Worm (Caenorhabditis elegans) whole organism, L1 larva: ENCODE measurements around the gene F25G6.1.

Experiments
- C04F5.9 ChIP-seq: sonication (generic microtip); optimal IDR thresholded peaks from 2 replicates; lab custom pipeline; 2016; ENCODE audit warnings: missing genetic modification characterization, missing compliant biosample characterization
- alr-1 ChIP-seq: fragments of 200-800 bp; sonication (Bioruptor generic); optimal IDR thresholded peaks from 2 replicates; lab custom pipeline; 2018; ENCODE audit warnings: borderline replicate concordance, mild to moderate bottlenecking, missing genetic modification characterization, missing compliant biosample characterization
- aly-2 ChIP-seq: fragments of 150-350 bp; optimal IDR thresholded peaks from 2 replicates; lab custom pipeline; 2014; ENCODE audit warnings: missing biosample characterization, missing genetic modification characterization
- ceh-63 ChIP-seq: fragments of 200-800 bp; sonication (Bioruptor generic); optimal IDR thresholded peaks from 2 replicates; lab custom pipeline; 2018; ENCODE audit warnings: mild to moderate bottlenecking, missing genetic modification characterization, missing compliant biosample characterization
- ceh-82 ChIP-seq, 3 experiments: fragments of 150-350 bp in 1 of 3; sonication (generic microtip) in 2 of 3; optimal IDR thresholded peaks; 2 replicates each; lab custom pipeline; 2014 to 2017; ENCODE audit warnings: missing biosample characterization in 3 of 3, missing genetic modification characterization in 3 of 3
- ceh-88 ChIP-seq: fragments of 200-800 bp; sonication (Bioruptor generic); IDR thresholded peaks from 2 replicates; pipeline ENCODE4 v1.3.6; 2022; ENCODE audit warnings: missing genetic modification characterization, missing compliant biosample characterization
- ceh-90 ChIP-seq: sonication (generic microtip); optimal IDR thresholded peaks from 2 replicates; lab custom pipeline; 2016; ENCODE audit warnings: missing genetic modification characterization, missing compliant biosample characterization
- ces-1 ChIP-seq: fragments of 150-350 bp; optimal IDR thresholded peaks from 2 replicates; lab custom pipeline; 2014; ENCODE audit warnings: missing biosample characterization, missing genetic modification reagents, missing genetic modification characterization
- dpl-1 ChIP-seq, 3 experiments: fragments of 150-350 bp in 2 of 3; sonication (generic microtip) in 1 of 3; optimal IDR thresholded peaks; 2 replicates each; lab custom pipeline; 2014 to 2017; ENCODE audit warnings: missing biosample characterization in 3 of 3, missing genetic modification characterization in 3 of 3, missing genetic modification reagents in 3 of 3
- dsc-1 ChIP-seq: sonication (generic microtip); optimal IDR thresholded peaks from 2 replicates; lab custom pipeline; 2016; ENCODE audit warnings: mild to moderate bottlenecking, missing genetic modification characterization, missing compliant biosample characterization
- efl-1 ChIP-seq, 4 experiments: fragments of 150-350 bp; optimal IDR thresholded peaks in 3 of 4; peaks in 1 of 4; 1 replicate in 1 of 4; 2 replicates in 3 of 4; lab custom pipeline; 2014; ENCODE audit warnings: missing biosample characterization in 2 of 4, missing genetic modification characterization in 2 of 4, missing genetic modification reagents in 2 of 4
- efl-3 ChIP-seq: fragments of 200-800 bp; sonication (Bioruptor generic); optimal IDR thresholded peaks from 2 replicates; lab custom pipeline; 2018; ENCODE audit warnings: mild to moderate bottlenecking, missing genetic modification characterization, missing compliant biosample characterization
- egl-27 ChIP-seq, 2 experiments: fragments of 150-350 bp in 1 of 2; sonication (generic microtip); optimal IDR thresholded peaks; 3 replicates each; lab custom pipeline; 2017 to 2018; ENCODE audit warnings: missing biosample characterization in 2 of 2, missing genetic modification characterization in 2 of 2, missing genetic modification reagents in 2 of 2
- ets-5 ChIP-seq: fragments of 200-800 bp; sonication (Bioruptor generic); IDR thresholded peaks from 2 replicates; pipeline ENCODE4 v1.3.6; 2022; ENCODE audit warnings: missing genetic modification characterization, missing compliant biosample characterization
- grh-1 ChIP-seq: fragments of 200-800 bp; sonication (Bioruptor generic); IDR thresholded peaks from 2 replicates; pipeline ENCODE4 v1.3.6; 2022; ENCODE audit warnings: missing genetic modification reagents, missing genetic modification characterization, missing compliant biosample characterization
- hlh-4 ChIP-seq: sonication (generic microtip); optimal IDR thresholded peaks from 2 replicates; lab custom pipeline; 2016; ENCODE audit warnings: mild to moderate bottlenecking, missing genetic modification characterization, missing compliant biosample characterization
- hpl-2 ChIP-seq: fragments of 150-350 bp; optimal IDR thresholded peaks from 2 replicates; lab custom pipeline; 2014; ENCODE audit warnings: missing biosample characterization, missing genetic modification reagents, missing genetic modification characterization
- jun-1 ChIP-seq: fragments of 150-350 bp; optimal IDR thresholded peaks from 2 replicates; lab custom pipeline; 2014; ENCODE audit warnings: missing biosample characterization, missing genetic modification reagents, missing genetic modification characterization
- lin-13 ChIP-seq: fragments of 150-350 bp; optimal IDR thresholded peaks from 2 replicates; lab custom pipeline; 2014; ENCODE audit warnings: missing biosample characterization, missing genetic modification reagents, missing genetic modification characterization
- lin-15B ChIP-seq: fragments of 150-350 bp; sonication (generic microtip); optimal IDR thresholded peaks from 3 replicates; lab custom pipeline; 2014; ENCODE audit warnings: missing biosample characterization, missing genetic modification characterization
- lin-35 ChIP-seq, 2 experiments: fragments of 150-350 bp; optimal IDR thresholded peaks; 2 replicates each; lab custom pipeline; 2014; ENCODE audit warnings: missing biosample characterization in 2 of 2, missing genetic modification characterization in 2 of 2, missing genetic modification reagents in 2 of 2
- lir-3 ChIP-seq: sonication (generic microtip); optimal IDR thresholded peaks from 2 replicates; lab custom pipeline; 2016; ENCODE audit warnings: mild to moderate bottlenecking, missing genetic modification characterization, moderate library complexity, missing compliant biosample characterization; ENCODE audit not compliant: poor library complexity
- lsy-2 ChIP-seq, 2 experiments: fragments of 150-350 bp; optimal IDR thresholded peaks; 2 replicates each; lab custom pipeline; 2014; ENCODE audit warnings: missing biosample characterization in 2 of 2, missing genetic modification characterization in 2 of 2
- mab-9 ChIP-seq: fragments of 200-800 bp; sonication (Bioruptor generic); IDR thresholded peaks from 2 replicates; pipeline ENCODE4 v1.3.6; 2022; ENCODE audit warnings: missing genetic modification reagents, missing genetic modification characterization, missing compliant biosample characterization
- mdl-1 ChIP-seq, 2 experiments: fragments of 150-350 bp; optimal IDR thresholded peaks; 2 replicates each; lab custom pipeline; 2014 to 2017; ENCODE audit warnings: missing biosample characterization in 2 of 2, missing genetic modification characterization in 2 of 2, inconsistent platforms in 1 of 2
- mef-2 ChIP-seq: fragments of 150-350 bp; optimal IDR thresholded peaks from 2 replicates; lab custom pipeline; 2014; ENCODE audit warnings: missing biosample characterization, missing genetic modification characterization
- mep-1 ChIP-seq: fragments of 150-350 bp; optimal IDR thresholded peaks from 2 replicates; lab custom pipeline; 2014; ENCODE audit warnings: missing biosample characterization, missing genetic modification characterization
- nhr-19 ChIP-seq: fragments of 200-800 bp; sonication (Bioruptor generic); conservative IDR thresholded peaks from 2 replicates; pipeline ENCODE4 v1.3.6; 2022; ENCODE audit warnings: missing genetic modification characterization, missing compliant biosample characterization
- nhr-237 ChIP-seq: fragments of 150-350 bp; optimal IDR thresholded peaks from 2 replicates; lab custom pipeline; 2014; ENCODE audit warnings: missing biosample characterization, missing genetic modification characterization
- nhr-47 ChIP-seq: sonication (generic microtip); optimal IDR thresholded peaks from 2 replicates; lab custom pipeline; 2016; ENCODE audit warnings: mild to moderate bottlenecking, missing genetic modification characterization, moderate library complexity, missing compliant biosample characterization
- nhr-76 ChIP-seq: sonication (generic microtip); optimal IDR thresholded peaks from 2 replicates; lab custom pipeline; 2017; ENCODE audit warnings: missing biosample characterization, missing genetic modification characterization
- nhr-90 ChIP-seq: sonication (generic microtip); optimal IDR thresholded peaks from 2 replicates; lab custom pipeline; 2016; ENCODE audit warnings: mild to moderate bottlenecking, missing genetic modification characterization, missing compliant biosample characterization; ENCODE audit not compliant: poor library complexity
- pax-3 ChIP-seq: fragments of 200-800 bp; sonication (Bioruptor generic); optimal IDR thresholded peaks from 2 replicates; lab custom pipeline; 2018; ENCODE audit warnings: mild to moderate bottlenecking, missing genetic modification characterization, moderate library complexity, missing compliant biosample characterization
- rnt-1 ChIP-seq: sonication (generic microtip); optimal IDR thresholded peaks from 2 replicates; lab custom pipeline; 2016; ENCODE audit warnings: mild to moderate bottlenecking, missing genetic modification characterization, moderate library complexity, missing compliant biosample characterization
- skn-1 ChIP-seq: fragments of 150-350 bp; optimal IDR thresholded peaks from 2 replicates; lab custom pipeline; 2014; ENCODE audit warnings: missing biosample characterization, missing genetic modification characterization
- snpc-4 ChIP-seq: fragments of 150-350 bp; optimal IDR thresholded peaks from 2 replicates; lab custom pipeline; 2014; ENCODE audit warnings: missing biosample characterization, missing genetic modification characterization
- sox-4 ChIP-seq: sonication (generic microtip); optimal IDR thresholded peaks from 2 replicates; lab custom pipeline; 2016; ENCODE audit warnings: missing genetic modification characterization, missing compliant biosample characterization
- sptf-1 ChIP-seq: fragments of 150-350 bp; optimal IDR thresholded peaks from 2 replicates; lab custom pipeline; 2014; ENCODE audit warnings: missing biosample characterization, missing genetic modification characterization
- sup-37 ChIP-seq: fragments of 200-800 bp; sonication (Bioruptor generic); optimal IDR thresholded peaks from 2 replicates; lab custom pipeline; 2018; ENCODE audit warnings: mild to moderate bottlenecking, missing genetic modification characterization, missing compliant biosample characterization
- swsn-7 ChIP-seq: sonication (generic microtip); optimal IDR thresholded peaks from 2 replicates; lab custom pipeline; 2016; ENCODE audit warnings: missing genetic modification characterization, missing compliant biosample characterization
- tbx-2 ChIP-seq: sonication (generic microtip); optimal IDR thresholded peaks from 2 replicates; lab custom pipeline; 2016; ENCODE audit warnings: missing genetic modification characterization, missing compliant biosample characterization
- unc-130 ChIP-seq: fragments of 150-350 bp; optimal IDR thresholded peaks from 2 replicates; lab custom pipeline; 2017; ENCODE audit warnings: missing biosample characterization, missing genetic modification characterization, inconsistent platforms
- unc-30 ChIP-seq: sonication (generic microtip); optimal IDR thresholded peaks from 2 replicates; lab custom pipeline; 2017; ENCODE audit warnings: missing biosample characterization, missing genetic modification characterization
- unc-98 ChIP-seq: fragments of 200-800 bp; sonication (Bioruptor generic); IDR thresholded peaks from 2 replicates; pipeline ENCODE4 v1.3.6; 2022; ENCODE audit warnings: missing genetic modification characterization, missing compliant biosample characterization
- vab-15 ChIP-seq: sonication (generic microtip); optimal IDR thresholded peaks from 2 replicates; lab custom pipeline; 2017; ENCODE audit warnings: missing genotype, mild to moderate bottlenecking, missing genetic modification characterization, missing compliant biosample characterization
- xbp-1 ChIP-seq: sonication (generic microtip); optimal IDR thresholded peaks from 2 replicates; lab custom pipeline; 2016; ENCODE audit warnings: missing genetic modification characterization, missing compliant biosample characterization
- zip-4 ChIP-seq: fragments of 200-800 bp; sonication (Bioruptor generic); optimal IDR thresholded peaks from 2 replicates; lab custom pipeline; 2018; ENCODE audit warnings: mild to moderate bottlenecking, missing genetic modification characterization, moderate library complexity, missing compliant biosample characterization
- ztf-11 ChIP-seq, 2 experiments: sonication (generic microtip); optimal IDR thresholded peaks; 2 replicates each; lab custom pipeline; 2016 to 2017; ENCODE audit warnings: missing genetic modification characterization in 2 of 2, missing biosample characterization in 1 of 2, missing compliant biosample characterization in 1 of 2

F25G6.1 gene

ce11 chrV:8610633-8611404, 36.0 kb downstream of the F25G6.1 start, which contains the start of gene fip-4 (continued):
- TF ChIP-seq rnt-1 (tag; lab: Kevin White, UChicago) (no peak), jun-1 (tag; lab: Kevin White, UChicago) (no peak), dpl-1 (GFP tag; optimal IDR thresholded peaks at IDR 0.05; lab: Kevin White, UChicago) (peak in 1 of 3 experiments; percentile 2), swsn-7 (no peak), ceh-82 (tag; optimal IDR thresholded peaks at IDR 0.05; lab: Kevin White, UChicago) (peak in 1 of 3 experiments; percentile 29), vab-15 (tag; lab: Kevin White, UChicago) (no peak), ceh-63 (no peak), pax-3 (tag; lab: Kevin White, UChicago) (no peak), efl-3 (GFP tag; lab: Kevin White, UChicago) (no peak), ets-5 (GFP tag; lab: Robert Waterston, UW) (no peak), C04F5.9 (tag; lab: Kevin White, UChicago) (no peak), nhr-76 (tag; lab: Kevin White, UChicago) (no peak), mef-2 (no peak), unc-30 (tag; lab: Kevin White, UChicago) (no peak), nhr-237 (tag; lab: Kevin White, UChicago) (no peak), mdl-1 (tag; optimal IDR thresholded peaks at IDR 0.05; lab: Kevin White, UChicago) (peak in 1 of 2 experiments; percentile 77), unc-98 (no peak), sup-37 (no peak), unc-130 (tag; lab: Kevin White, UChicago) (peak; percentile 59), efl-1 (optimal IDR thresholded peaks at IDR 0.05; lab: Kevin White, UChicago) (no peak), efl-1 (GFP tag; optimal IDR thresholded peaks at IDR 0.05 in 1 of 2; lab: Kevin White, UChicago) (peak in 1 of 2 experiments; percentile 80), mab-9 (GFP tag; lab: Robert Waterston, UW) (no peak), zip-4 (GFP tag; lab: Kevin White, UChicago) (no peak), lin-15B (no peak), nhr-47 (tag; lab: Kevin White, UChicago) (peak; percentile 43), egl-27 (tag; optimal IDR thresholded peaks at IDR 0.05; lab: Kevin White, UChicago) (no peak), nhr-19 (peak; percentile 63), nhr-90 (tag; lab: Kevin White, UChicago) (peak; percentile 26), alr-1 (tag; lab: Kevin White, UChicago) (no peak), snpc-4 (tag; lab: Kevin White, UChicago) (no peak), sox-4 (no peak), dsc-1 (tag; lab: Kevin White, UChicago) (no peak), xbp-1 (tag; lab: Kevin White, UChicago) (no peak), mep-1 (peak; percentile 24), ceh-88 (GFP tag; lab: Robert Waterston, UW) (no peak), ces-1 (GFP tag; lab: Kevin White, UChicago) (no peak), ceh-90 (tag; lab: Kevin White, UChicago) (no peak), sptf-1 (tag; lab: Kevin White, UChicago) (no peak), skn-1 (no peak), hlh-4 (no peak), lir-3 (no peak), lin-35 (GFP tag; optimal IDR thresholded peaks at IDR 0.05; lab: Kevin White, UChicago) (peak in 1 of 2 experiments; percentile 61), grh-1 (GFP tag; lab: Robert Waterston, UW) (0 out of 2 replicates have a peak, but pooled peaks have one; percentile 42), lsy-2 (tag; optimal IDR thresholded peaks at IDR 0.05; lab: Kevin White, UChicago) (peak; percentile 6 to 30), tbx-2 (tag; lab: Kevin White, UChicago) (no peak), lin-13 (GFP tag; lab: Kevin White, UChicago) (no peak), aly-2 (tag; lab: Kevin White, UChicago) (no peak), ztf-11 (tag; optimal IDR thresholded peaks at IDR 0.05; lab: Kevin White, UChicago) (peak in 1 of 2 experiments; percentile 2), hpl-2 (GFP tag; lab: Kevin White, UChicago) (no peak)
